Worm (Caenorhabditis elegans) whole organism, L3 larva: ENCODE results near the gene T16H12.9.

Experiments
- R02D3.7 ChIP-seq: fragments of 150-350 bp; optimal IDR thresholded peaks from 2 replicates; lab custom pipeline; 2014; ENCODE audit warnings: missing biosample characterization, missing genetic modification characterization
- ZK546.5 ChIP-seq: sonication (generic microtip); optimal IDR thresholded peaks from 2 replicates; lab custom pipeline; 2017; ENCODE audit warnings: missing biosample characterization, missing genetic modification characterization
- aly-2 ChIP-seq: fragments of 150-350 bp; optimal IDR thresholded peaks from 2 replicates; lab custom pipeline; 2014; ENCODE audit warnings: missing biosample characterization, missing genetic modification characterization
- ama-1 ChIP-seq: fragments of 150-350 bp; optimal IDR thresholded peaks from 2 replicates; lab custom pipeline; 2018
- ceh-16 ChIP-seq: sonication (generic microtip); optimal IDR thresholded peaks from 2 replicates; lab custom pipeline; 2017; ENCODE audit warnings: missing biosample characterization, missing genetic modification characterization
- ceh-28 ChIP-seq: fragments of 150-350 bp; optimal IDR thresholded peaks from 2 replicates; lab custom pipeline; 2014; ENCODE audit warnings: missing biosample characterization, missing genetic modification reagents, missing genetic modification characterization
- ceh-82 ChIP-seq: fragments of 150-350 bp; optimal IDR thresholded peaks from 2 replicates; lab custom pipeline; 2014; ENCODE audit warnings: missing biosample characterization, missing genetic modification characterization
- ceh-9 ChIP-seq: sonication (generic microtip); optimal IDR thresholded peaks from 2 replicates; lab custom pipeline; 2018; ENCODE audit warnings: missing biosample characterization, missing genetic modification characterization
- daf-12 ChIP-seq: fragments of 150-350 bp; optimal IDR thresholded peaks from 2 replicates; lab custom pipeline; 2014; ENCODE audit warnings: missing biosample characterization, missing genetic modification reagents, missing genetic modification characterization
- egl-27 ChIP-seq: sonication (generic microtip); optimal IDR thresholded peaks from 4 replicates; lab custom pipeline; 2017; ENCODE audit warnings: missing biosample characterization, missing genetic modification reagents, missing genetic modification characterization
- egl-5 ChIP-seq: fragments of 150-350 bp; optimal IDR thresholded peaks from 2 replicates; lab custom pipeline; 2017; ENCODE audit warnings: missing biosample characterization, missing genetic modification reagents, missing genetic modification characterization, inconsistent platforms
- elt-1 ChIP-seq: fragments of 150-350 bp; optimal IDR thresholded peaks from 2 replicates; lab custom pipeline; 2014; ENCODE audit warnings: missing biosample characterization, missing genetic modification characterization
- elt-2 ChIP-seq: sonication (generic microtip); optimal IDR thresholded peaks from 2 replicates; lab custom pipeline; 2016; ENCODE audit warnings: missing genetic modification reagents, mild to moderate bottlenecking, missing genetic modification characterization, missing compliant biosample characterization
- elt-3 ChIP-seq, 3 experiments: fragments of 150-350 bp in 1 of 3; sonication (generic microtip) in 2 of 3; optimal IDR thresholded peaks; 2 replicates in 2 of 3; 4 replicates in 1 of 3; lab custom pipeline; 2014 to 2017; ENCODE audit warnings: missing biosample characterization in 3 of 3, missing genetic modification characterization in 3 of 3
- eor-1 ChIP-seq, 2 experiments: fragments of 150-350 bp; optimal IDR thresholded peaks; 2 replicates each; lab custom pipeline; 2014 to 2018; ENCODE audit warnings: missing biosample characterization in 2 of 2, missing genetic modification characterization in 2 of 2
- fkh-10 ChIP-seq: sonication (generic microtip); optimal IDR thresholded peaks from 2 replicates; lab custom pipeline; 2017; ENCODE audit warnings: missing biosample characterization, missing genetic modification reagents, missing genetic modification characterization
- fkh-2 ChIP-seq: fragments of 150-350 bp; optimal IDR thresholded peaks from 2 replicates; lab custom pipeline; 2014; ENCODE audit warnings: missing biosample characterization, missing genetic modification reagents, missing genetic modification characterization
- fos-1 ChIP-seq: fragments of 150-350 bp; optimal IDR thresholded peaks from 2 replicates; lab custom pipeline; 2014; ENCODE audit warnings: missing biosample characterization, missing genetic modification characterization
- hmg-11 ChIP-seq: sonication (generic microtip); optimal IDR thresholded peaks from 2 replicates; lab custom pipeline; 2016; ENCODE audit warnings: missing genetic modification characterization, missing compliant biosample characterization
- jun-1 ChIP-seq: fragments of 150-350 bp; optimal IDR thresholded peaks from 2 replicates; lab custom pipeline; 2014; ENCODE audit warnings: missing biosample characterization, missing genetic modification reagents, missing genetic modification characterization
- lin-15B ChIP-seq: fragments of 150-350 bp; optimal IDR thresholded peaks from 2 replicates; lab custom pipeline; 2014; ENCODE audit warnings: missing biosample characterization, missing genetic modification characterization
- lin-39 ChIP-seq: fragments of 150-350 bp; optimal IDR thresholded peaks from 2 replicates; lab custom pipeline; 2018; ENCODE audit warnings: missing biosample characterization, missing genetic modification reagents, missing genetic modification characterization
- lsy-12 ChIP-seq: sonication (generic microtip); optimal IDR thresholded peaks from 2 replicates; lab custom pipeline; 2016; ENCODE audit warnings: mild to moderate bottlenecking, missing genetic modification characterization, missing compliant biosample characterization
- mdl-1 ChIP-seq: fragments of 150-350 bp; optimal IDR thresholded peaks from 2 replicates; lab custom pipeline; 2014; ENCODE audit warnings: missing biosample characterization, missing genetic modification characterization
- mml-1 ChIP-seq: fragments of 150-350 bp; sonication (generic microtip); optimal IDR thresholded peaks from 3 replicates; lab custom pipeline; 2014; ENCODE audit warnings: missing biosample characterization, missing genetic modification characterization
- nfya-1 ChIP-seq: sonication (generic microtip); optimal IDR thresholded peaks from 2 replicates; lab custom pipeline; 2017; ENCODE audit warnings: missing genetic modification characterization, mild to moderate bottlenecking, missing compliant biosample characterization, antibody characterized with exemption, moderate library complexity; ENCODE audit not compliant: insufficient read depth
- nhr-11 ChIP-seq: fragments of 150-350 bp; optimal IDR thresholded peaks from 2 replicates; lab custom pipeline; 2014; ENCODE audit warnings: missing biosample characterization, missing genetic modification characterization
- nhr-12 ChIP-seq: fragments of 150-350 bp; optimal IDR thresholded peaks from 2 replicates; lab custom pipeline; 2014; ENCODE audit warnings: missing biosample characterization, missing genetic modification characterization
- nhr-23 ChIP-seq: fragments of 150-350 bp; optimal IDR thresholded peaks from 2 replicates; lab custom pipeline; 2014; ENCODE audit warnings: missing biosample characterization, missing genetic modification reagents, missing genetic modification characterization
- nhr-237 ChIP-seq: fragments of 150-350 bp; optimal IDR thresholded peaks from 2 replicates; lab custom pipeline; 2014; ENCODE audit warnings: missing biosample characterization, missing genetic modification characterization
- nhr-25 ChIP-seq: sonication (generic microtip); optimal IDR thresholded peaks from 2 replicates; lab custom pipeline; 2017; ENCODE audit warnings: missing biosample characterization, missing genetic modification characterization
- nhr-28 ChIP-seq: fragments of 150-350 bp; optimal IDR thresholded peaks from 2 replicates; lab custom pipeline; 2014; ENCODE audit warnings: missing biosample characterization, missing genetic modification characterization
- nhr-43 ChIP-seq: sonication (generic microtip); optimal IDR thresholded peaks from 2 replicates; lab custom pipeline; 2016; ENCODE audit warnings: mild to moderate bottlenecking, missing genetic modification characterization, missing compliant biosample characterization; ENCODE audit not compliant: poor library complexity, severe bottlenecking
- nhr-67 ChIP-seq: fragments of 150-350 bp; optimal IDR thresholded peaks from 2 replicates; lab custom pipeline; 2014; ENCODE audit warnings: missing biosample characterization, missing genetic modification characterization
- nhr-76 ChIP-seq: fragments of 150-350 bp; sonication (generic microtip); optimal IDR thresholded peaks from 5 replicates; lab custom pipeline; 2014; ENCODE audit warnings: missing biosample characterization, missing genetic modification characterization
- nhr-77 ChIP-seq: fragments of 150-350 bp; optimal IDR thresholded peaks from 2 replicates; lab custom pipeline; 2014; ENCODE audit warnings: missing biosample characterization, missing genetic modification characterization
- pha-4 ChIP-seq: fragments of 150-350 bp; optimal IDR thresholded peaks from 2 replicates; lab custom pipeline; 2014; ENCODE audit warnings: missing biosample characterization, missing genetic modification reagents, missing genetic modification characterization
- pqm-1 ChIP-seq: fragments of 150-350 bp; optimal IDR thresholded peaks from 2 replicates; lab custom pipeline; 2017; ENCODE audit warnings: missing biosample characterization, missing genetic modification characterization, inconsistent platforms
- sea-2 ChIP-seq: fragments of 150-350 bp; sonication (generic microtip); optimal IDR thresholded peaks from 4 replicates; lab custom pipeline; 2014; ENCODE audit warnings: missing biosample characterization, missing genetic modification reagents, missing genetic modification characterization
- skn-1 ChIP-seq: fragments of 150-350 bp; optimal IDR thresholded peaks from 2 replicates; lab custom pipeline; 2014; ENCODE audit warnings: missing biosample characterization, missing genetic modification characterization
- snpc-4 ChIP-seq: fragments of 150-350 bp; optimal IDR thresholded peaks from 2 replicates; lab custom pipeline; 2014; ENCODE audit warnings: missing biosample characterization, missing genetic modification characterization
- tbx-2 ChIP-seq: sonication (generic microtip); optimal IDR thresholded peaks from 2 replicates; lab custom pipeline; 2016; ENCODE audit warnings: mild to moderate bottlenecking, missing genetic modification characterization, missing compliant biosample characterization
- unc-39 ChIP-seq: sonication (generic microtip); optimal IDR thresholded peaks from 4 replicates; lab custom pipeline; 2017; ENCODE audit warnings: missing biosample characterization, missing genetic modification characterization
- unc-62 ChIP-seq: fragments of 150-350 bp; sonication (generic microtip); optimal IDR thresholded peaks from 4 replicates; lab custom pipeline; 2014; ENCODE audit warnings: missing biosample characterization, missing genetic modification reagents, missing genetic modification characterization
- zag-1 ChIP-seq: fragments of 150-350 bp; optimal IDR thresholded peaks from 2 replicates; lab custom pipeline; 2014; ENCODE audit warnings: missing biosample characterization, missing genetic modification characterization
- ztf-11 ChIP-seq: fragments of 150-350 bp; optimal IDR thresholded peaks from 2 replicates; lab custom pipeline; 2014; ENCODE audit warnings: missing biosample characterization, missing genetic modification characterization
- ztf-4 ChIP-seq: fragments of 150-350 bp; optimal IDR thresholded peaks from 2 replicates; lab custom pipeline; 2014; ENCODE audit warnings: missing biosample characterization, missing genetic modification characterization

Gene T16H12.9

ce11 chrIII:10094538-10094937, 14.6 kb upstream of the T16H12.9 start:
- TF ChIP-seq elt-1 (tag; lab: Kevin White, UChicago) (no peak), elt-3 (tag; optimal IDR thresholded peaks at IDR 0.05; lab: Kevin White, UChicago) (no peak), lin-15B (tag; lab: Kevin White, UChicago) (peak; percentile 51), sea-2 (GFP tag; lab: Kevin White, UChicago) (no peak), mml-1 (tag; lab: Kevin White, UChicago) (no peak), fos-1 (tag; lab: Kevin White, UChicago) (no peak), nhr-237 (no peak), ama-1 (no peak), daf-12 (no peak), nhr-28 (tag; lab: Kevin White, UChicago) (no peak), eor-1 (tag; optimal IDR thresholded peaks at IDR 0.05; lab: Kevin White, UChicago) (no peak), skn-1 (tag; lab: Kevin White, UChicago) (no peak), nhr-67 (tag; lab: Kevin White, UChicago) (no peak), nhr-77 (no peak), egl-5 (tag; lab: Kevin White, UChicago) (peak; percentile 6), hmg-11 (tag; lab: Kevin White, UChicago) (no peak), nhr-11 (tag; lab: Kevin White, UChicago) (no peak), elt-2 (no peak), R02D3.7 (tag; lab: Kevin White, UChicago) (no peak), egl-27 (tag; lab: Kevin White, UChicago) (no peak), nhr-76 (tag; lab: Kevin White, UChicago) (no peak), snpc-4 (tag; lab: Kevin White, UChicago) (no peak), nhr-25 (peak; percentile 86), nhr-43 (tag; lab: Kevin White, UChicago) (peak; percentile 63), lsy-12 (peak; percentile 52), fkh-10 (GFP tag; lab: Kevin White, UChicago) (no peak), jun-1 (tag; lab: Kevin White, UChicago) (no peak), mdl-1 (tag; lab: Kevin White, UChicago) (no peak), fkh-2 (tag; lab: Kevin White, UChicago) (no peak), ztf-11 (no peak), nhr-12 (no peak), ceh-28 (tag; lab: Kevin White, UChicago) (no peak), unc-62 (GFP tag; lab: Kevin White, UChicago) (no peak), unc-39 (tag; lab: Kevin White, UChicago) (no peak), ceh-82 (tag; lab: Kevin White, UChicago) (no peak), nfya-1 (tag; lab: Kevin White, UChicago) (peak; percentile 93), ztf-4 (tag; lab: Kevin White, UChicago) (no peak), nhr-23 (tag; lab: Kevin White, UChicago) (peak; percentile 55), pqm-1 (tag; lab: Kevin White, UChicago) (no peak), aly-2 (no peak), tbx-2 (tag; lab: Kevin White, UChicago) (peak; percentile 11), pha-4 (tag; lab: Kevin White, UChicago) (no peak), ceh-16 (tag; lab: Kevin White, UChicago) (no peak), zag-1 (tag; lab: Kevin White, UChicago) (no peak), ceh-9 (tag; lab: Kevin White, UChicago) (no peak), ZK546.5 (tag; lab: Kevin White, UChicago) (no peak), lin-39 (peak; percentile 50)
